Fruit fly (Drosophila melanogaster) whole organism, embryonic: ENCODE measurements around the gene Ugt303B3.

Experiments
- B-H1 ChIP-seq: fragments of 200-800 bp; sonication (Bioruptor generic); IDR thresholded peaks from 3 replicates; pipeline ENCODE4 v1.3.6; 2022; ENCODE audit warnings: missing biosample characterization, missing genetic modification characterization
- CG10565 ChIP-seq: fragments of 200-800 bp; sonication (Bioruptor generic); optimal IDR thresholded peaks from 3 replicates; lab custom pipeline; 2016; ENCODE audit warnings: missing biosample characterization, mild to moderate bottlenecking, missing genetic modification characterization
- CG11247 ChIP-seq: fragments of 200-800 bp; sonication (Bioruptor generic); IDR thresholded peaks from 2 replicates; pipeline ENCODE4 v1.3.6; 2022; ENCODE audit warnings: missing biosample characterization, missing genetic modification characterization
- CG11456 ChIP-seq: fragments of 200-800 bp; sonication (Bioruptor generic); IDR thresholded peaks from 3 replicates; pipeline ENCODE4 v1.3.6; 2022; ENCODE audit warnings: missing biosample characterization, missing genetic modification characterization
- CG11560 ChIP-seq: fragments of 200-800 bp; sonication (Bioruptor generic); IDR thresholded peaks from 3 replicates; pipeline ENCODE4 v1.3.6; 2022; ENCODE audit warnings: missing biosample characterization, missing genetic modification characterization
- CG1233 ChIP-seq: fragments of 200-800 bp; sonication (Bioruptor generic); optimal IDR thresholded peaks from 4 replicates; lab custom pipeline; 2018; ENCODE audit warnings: missing biosample characterization, mild to moderate bottlenecking, missing genetic modification characterization
- CG17912 ChIP-seq: fragments of 200-800 bp; sonication (Bioruptor generic); optimal IDR thresholded peaks from 2 replicates; lab custom pipeline; 2018; ENCODE audit warnings: missing biosample characterization, mild to moderate bottlenecking, missing genetic modification characterization
- CG18011 ChIP-seq: fragments of 200-800 bp; sonication (Bioruptor generic); optimal IDR thresholded peaks from 2 replicates; lab custom pipeline; 2017; ENCODE audit warnings: missing biosample characterization, missing genetic modification characterization, mild to moderate bottlenecking, moderate library complexity, missing genotype
- CG18619 ChIP-seq: fragments of 200-800 bp; sonication (Bioruptor generic); optimal IDR thresholded peaks from 3 replicates; lab custom pipeline; 2017; ENCODE audit warnings: missing biosample characterization, mild to moderate bottlenecking, missing genetic modification characterization
- CG32532 ChIP-seq: fragments of 200-800 bp; sonication (Bioruptor generic); IDR thresholded peaks from 2 replicates; pipeline ENCODE4 v1.3.6; 2022; ENCODE audit warnings: missing biosample characterization, missing genetic modification characterization
- CG3726 ChIP-seq: fragments of 200-800 bp; sonication (Bioruptor generic); IDR thresholded peaks from 3 replicates; pipeline ENCODE4, ENCODE4 v1.3.6; 2022; ENCODE audit warnings: missing biosample characterization, missing genetic modification characterization
- CG3838 ChIP-seq: fragments of 200-800 bp; sonication (Bioruptor generic); optimal IDR thresholded peaks from 3 replicates; lab custom pipeline; 2016; ENCODE audit warnings: missing biosample characterization, missing genetic modification characterization
- CG4328 ChIP-seq: fragments of 200-800 bp; sonication (Bioruptor generic); optimal IDR thresholded peaks from 3 replicates; lab custom pipeline; 2017; ENCODE audit warnings: missing biosample characterization, missing genetic modification reagents, missing genetic modification characterization
- CG4424 ChIP-seq: fragments of 200-800 bp; sonication (Bioruptor generic); optimal IDR thresholded peaks from 3 replicates; lab custom pipeline; 2016; ENCODE audit warnings: missing biosample characterization, missing genetic modification characterization
- CG4617 ChIP-seq: fragments of 200-800 bp; sonication (Bioruptor generic); optimal IDR thresholded peaks from 3 replicates; lab custom pipeline; 2016; ENCODE audit warnings: missing biosample characterization, missing genetic modification characterization, borderline replicate concordance
- CG4854 ChIP-seq: fragments of 200-800 bp; sonication (Bioruptor generic); optimal IDR thresholded peaks from 2 replicates; lab custom pipeline; 2016; ENCODE audit warnings: missing biosample characterization, missing genetic modification characterization, inconsistent platforms
- CG5180 ChIP-seq: fragments of 200-800 bp; sonication (Bioruptor generic); optimal IDR thresholded peaks from 3 replicates; lab custom pipeline; 2017; ENCODE audit warnings: missing biosample characterization, missing genetic modification characterization, mild to moderate bottlenecking, moderate library complexity, missing genetic modification reagents
- CG6272 ChIP-seq: fragments of 200-800 bp; sonication (Bioruptor generic); IDR thresholded peaks from 2 replicates; pipeline ENCODE4 v1.3.6; 2022; ENCODE audit warnings: missing biosample characterization, missing genetic modification characterization
- CG6683 ChIP-seq: fragments of 200-800 bp; sonication (Bioruptor generic); optimal IDR thresholded peaks from 2 replicates; lab custom pipeline; 2017; ENCODE audit warnings: missing biosample characterization, mild to moderate bottlenecking, missing genetic modification characterization, missing genetic modification reagents
- CG6813 ChIP-seq: fragments of 200-800 bp; sonication (Bioruptor generic); optimal IDR thresholded peaks from 2 replicates; lab custom pipeline; 2017; ENCODE audit warnings: missing biosample characterization, missing genetic modification characterization, mild to moderate bottlenecking, moderate library complexity, missing genetic modification reagents
- CG7271 ChIP-seq: fragments of 200-800 bp; sonication (Bioruptor generic); optimal IDR thresholded peaks from 2 replicates; lab custom pipeline; 2018; ENCODE audit warnings: missing biosample characterization, mild to moderate bottlenecking, missing genetic modification characterization, moderate library complexity
- CTCF ChIP-seq: fragments of 200-800 bp; sonication (Bioruptor generic); optimal IDR thresholded peaks from 2 replicates; lab custom pipeline; 2017; ENCODE audit warnings: missing biosample characterization, mild to moderate bottlenecking, missing genetic modification characterization, moderate library complexity
- Camta ChIP-seq: fragments of 200-800 bp; sonication (Bioruptor generic); optimal IDR thresholded peaks from 2 replicates; lab custom pipeline; 2016; ENCODE audit warnings: missing biosample characterization, missing genetic modification characterization
- CkIIα-i1 ChIP-seq: fragments of 200-800 bp; sonication (Bioruptor generic); IDR thresholded peaks from 2 replicates; pipeline ENCODE4 v1.3.6; 2022; ENCODE audit warnings: missing biosample characterization, missing genetic modification characterization
- Dek ChIP-seq: fragments of 200-800 bp; sonication (Bioruptor generic); optimal IDR thresholded peaks from 3 replicates; lab custom pipeline; 2019; ENCODE audit warnings: missing biosample characterization, mild to moderate bottlenecking, missing genetic modification characterization, moderate library complexity
- Dfd ChIP-seq, 2 experiments: fragments of >200 bp; optimal IDR thresholded peaks; 2 replicates each; lab custom pipeline; 2017; ENCODE audit warnings: missing biosample characterization in 2 of 2, missing genetic modification characterization in 2 of 2
- Doc3 ChIP-seq: fragments of 200-800 bp; sonication (Bioruptor generic); IDR thresholded peaks from 3 replicates; pipeline ENCODE4 v1.3.6; 2022; ENCODE audit warnings: missing biosample characterization, missing genetic modification characterization; ENCODE audit not compliant: partially characterized antibody
- Dp ChIP-seq: fragments of 200-800 bp; sonication (Bioruptor generic); optimal IDR thresholded peaks from 2 replicates; lab custom pipeline; 2018; ENCODE audit warnings: missing biosample characterization, mild to moderate bottlenecking, missing genetic modification characterization, moderate library complexity
- Drgx ChIP-seq: fragments of 200-800 bp; sonication (Bioruptor generic); IDR thresholded peaks from 2 replicates; pipeline ENCODE4 v1.3.6; 2022; ENCODE audit warnings: missing biosample characterization, missing genetic modification characterization
- HHEX ChIP-seq: fragments of 200-800 bp; sonication (Bioruptor generic); optimal IDR thresholded peaks from 3 replicates; lab custom pipeline; 2017; ENCODE audit warnings: missing biosample characterization, mild to moderate bottlenecking, missing genetic modification characterization, missing genetic modification reagents
- Hmx ChIP-seq: fragments of 200-800 bp; sonication (Bioruptor generic); optimal IDR thresholded peaks from 2 replicates; lab custom pipeline; 2016; ENCODE audit warnings: missing biosample characterization, missing genetic modification characterization
- Mrtf ChIP-seq: fragments of 200-800 bp; sonication (Bioruptor generic); IDR thresholded peaks from 3 replicates; pipeline ENCODE4 v1.3.6; 2022; ENCODE audit warnings: missing biosample characterization, missing genetic modification characterization
- Side ChIP-seq: fragments of 200-800 bp; sonication (Bioruptor generic); optimal IDR thresholded peaks from 2 replicates; lab custom pipeline; 2016; ENCODE audit warnings: missing biosample characterization, missing genetic modification characterization
- YL-1 ChIP-seq: fragments of 200-800 bp; sonication (Bioruptor generic); optimal IDR thresholded peaks from 3 replicates; lab custom pipeline; 2017; ENCODE audit warnings: missing biosample characterization, mild to moderate bottlenecking, missing genetic modification characterization
- chn ChIP-seq: fragments of 200-800 bp; sonication (Bioruptor generic); optimal IDR thresholded peaks from 2 replicates; lab custom pipeline; 2016; ENCODE audit warnings: missing biosample characterization, missing genetic modification characterization
- crol ChIP-seq: fragments of 200-800 bp; sonication (Bioruptor generic); IDR thresholded peaks from 2 replicates; pipeline ENCODE4 v1.3.6; 2022; ENCODE audit warnings: missing biosample characterization, missing genetic modification characterization
- crp ChIP-seq, 2 experiments: fragments of 200-800 bp; sonication (Bioruptor generic); optimal IDR thresholded peaks; 2 replicates in 1 of 2; 3 replicates in 1 of 2; lab custom pipeline; 2017; ENCODE audit warnings: missing biosample characterization in 2 of 2, missing genetic modification characterization in 2 of 2, mild to moderate bottlenecking in 1 of 2, moderate library complexity in 1 of 2
- cwo ChIP-seq: fragments of 200-800 bp; sonication (Bioruptor generic); optimal IDR thresholded peaks from 3 replicates; lab custom pipeline; 2017; ENCODE audit warnings: missing biosample characterization, missing genetic modification characterization, mild to moderate bottlenecking, moderate library complexity, missing genetic modification reagents
- dmrt11E ChIP-seq: fragments of 200-800 bp; sonication (Bioruptor generic); optimal IDR thresholded peaks from 3 replicates; lab custom pipeline; 2018; ENCODE audit warnings: missing biosample characterization, mild to moderate bottlenecking, missing genetic modification characterization, moderate library complexity
- gt ChIP-seq: fragments of 200-800 bp; sonication (Bioruptor generic); IDR thresholded peaks from 2 replicates; pipeline ENCODE4 v1.3.6; 2022; ENCODE audit warnings: missing biosample characterization, missing genetic modification characterization
- hbn ChIP-seq: fragments of 200-800 bp; sonication (Bioruptor generic); IDR thresholded peaks from 2 replicates; pipeline ENCODE4 v1.3.6; 2022; ENCODE audit warnings: missing biosample characterization, missing genetic modification characterization; ENCODE audit not compliant: partially characterized antibody
- her ChIP-seq: fragments of 200-800 bp; sonication (Bioruptor generic); optimal IDR thresholded peaks from 2 replicates; lab custom pipeline; 2016; ENCODE audit warnings: missing biosample characterization, missing genetic modification characterization
- ind ChIP-seq: fragments of 200-800 bp; sonication (Bioruptor generic); optimal IDR thresholded peaks from 3 replicates; lab custom pipeline; 2016; ENCODE audit warnings: missing biosample characterization, missing genetic modification characterization
- pho ChIP-seq: fragments of 200-800 bp; sonication (Bioruptor generic); optimal IDR thresholded peaks from 2 replicates; lab custom pipeline; 2016; ENCODE audit warnings: missing biosample characterization, missing genetic modification characterization
- psq ChIP-seq: fragments of 200-800 bp; sonication (Bioruptor generic); optimal IDR thresholded peaks from 2 replicates; lab custom pipeline; 2017; ENCODE audit warnings: missing biosample characterization, missing genetic modification characterization
- run ChIP-seq: fragments of 200-800 bp; sonication (Bioruptor generic); optimal IDR thresholded peaks from 3 replicates; lab custom pipeline; 2018; ENCODE audit warnings: missing biosample characterization, mild to moderate bottlenecking, missing genetic modification characterization
- sc ChIP-seq, 3 experiments: fragments of >200 bp in 2 of 3; fragments of 200-800 bp in 1 of 3; sonication (Bioruptor generic) in 1 of 3; optimal IDR thresholded peaks; 2 replicates in 2 of 3; 3 replicates in 1 of 3; lab custom pipeline; 2017; ENCODE audit warnings: mild to moderate bottlenecking in 1 of 3, missing biosample characterization in 1 of 3, missing genetic modification characterization in 1 of 3, missing genetic modification reagents in 1 of 3
- sd ChIP-seq: fragments of 200-800 bp; sonication (Bioruptor generic); optimal IDR thresholded peaks from 3 replicates; lab custom pipeline; 2018; ENCODE audit warnings: missing biosample characterization, mild to moderate bottlenecking, missing genetic modification characterization, moderate library complexity
- so ChIP-seq: fragments of 200-800 bp; sonication (Bioruptor generic); IDR thresholded peaks from 3 replicates; pipeline ENCODE4 v1.3.6; 2022; ENCODE audit warnings: missing biosample characterization, missing genetic modification characterization
- stc ChIP-seq: fragments of 200-800 bp; sonication (Bioruptor generic); IDR thresholded peaks from 2 replicates; pipeline ENCODE4 v1.3.6; 2022; ENCODE audit warnings: missing biosample characterization, missing genetic modification characterization
- toy ChIP-seq: fragments of 200-800 bp; sonication (Bioruptor generic); IDR thresholded peaks from 2 replicates; pipeline ENCODE4 v1.3.6; 2022; ENCODE audit warnings: missing biosample characterization, missing genetic modification characterization
- yki ChIP-seq: fragments of >200 bp; optimal IDR thresholded peaks from 3 replicates; lab custom pipeline; 2018

Ugt303B3 gene

DNA sequence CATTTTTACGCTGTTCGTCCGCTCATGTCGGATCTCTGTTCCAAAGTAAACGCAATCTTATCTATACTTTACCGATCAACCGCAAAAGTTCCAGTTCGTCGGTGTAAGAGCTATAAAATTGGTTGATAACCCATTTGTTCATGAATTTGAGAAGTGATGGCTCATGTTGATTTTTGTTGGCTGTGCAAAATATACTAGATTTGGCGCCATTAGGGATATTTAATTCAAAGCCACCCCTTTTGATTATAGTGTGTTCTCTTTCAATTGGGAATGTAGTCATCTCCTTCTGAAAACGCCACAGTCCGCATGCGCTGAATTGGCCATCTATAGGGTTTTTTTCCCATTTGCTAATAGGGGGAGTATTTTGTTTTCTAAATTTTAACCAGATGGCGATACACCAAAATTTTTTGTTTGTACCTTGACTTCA is 4.2 kb upstream of the Ugt303B3 start, which contains the start of gene Ugt303B2 (continued):
- TF ChIP-seq stc (GFP tag; lab: Robert Waterston, UW): no peak
- TF ChIP-seq CG18011: no peak
- no peak for TF ChIP-seq ind (GFP tag; lab: Kevin White, UChicago)
- TF ChIP-seq toy: no peak
- no peak for TF ChIP-seq CG6272
- TF ChIP-seq CG3838: no peak
- TF ChIP-seq hbn (GFP tag; lab: Robert Waterston, UW): no peak
- TF ChIP-seq crol (GFP tag; lab: Robert Waterston, UW): no peak
- TF ChIP-seq CG4617 (GFP tag; lab: Kevin White, UChicago): no peak
- no peak for TF ChIP-seq CG4328 (GFP tag; lab: Kevin White, UChicago)
- no peak for TF ChIP-seq CG7271 (tag; lab: Kevin White, UChicago)
- TF ChIP-seq Hmx: no peak
- TF ChIP-seq yki (lab: Kevin White, UChicago): no peak
- no peak for TF ChIP-seq CG1233 (GFP tag; lab: Kevin White, UChicago)
- no peak for TF ChIP-seq CG6813 (GFP tag; lab: Kevin White, UChicago)
- no peak for TF ChIP-seq sd
- no peak for TF ChIP-seq HHEX (GFP tag; lab: Kevin White, UChicago)
- TF ChIP-seq CG4424 (GFP tag; lab: Kevin White, UChicago): no peak
- no peak for TF ChIP-seq Dek (tag; lab: Kevin White, UChicago)
- TF ChIP-seq CG18619: no peak
- no peak for TF ChIP-seq Drgx (GFP tag; lab: Robert Waterston, UW)
- no peak for TF ChIP-seq her (GFP tag; lab: Kevin White, UChicago)
- TF ChIP-seq so (GFP tag; lab: Robert Waterston, UW): no peak
- TF ChIP-seq CG11247 (GFP tag; lab: Robert Waterston, UW): no peak
- no peak for TF ChIP-seq sc (optimal IDR thresholded peaks at IDR 0.05; lab: Kevin White, UChicago)
- no peak for TF ChIP-seq sc (GFP tag; optimal IDR thresholded peaks at IDR 0.05; lab: Kevin White, UChicago)
- TF ChIP-seq gt (GFP tag; lab: Robert Waterston, UW): no peak
- no peak for TF ChIP-seq crp (GFP tag; optimal IDR thresholded peaks at IDR 0.05; lab: Kevin White, UChicago)
- no peak for TF ChIP-seq chn
- TF ChIP-seq run (tag; lab: Kevin White, UChicago): peak; percentile 34
- TF ChIP-seq dmrt11E: no peak
- TF ChIP-seq B-H1 (GFP tag; lab: Robert Waterston, UW): no peak
- TF ChIP-seq psq: no peak
- TF ChIP-seq YL-1 (GFP tag; lab: Kevin White, UChicago): no peak
- no peak for TF ChIP-seq pho (GFP tag; lab: Kevin White, UChicago)
- no peak for TF ChIP-seq CG6683 (GFP tag; lab: Kevin White, UChicago)
- TF ChIP-seq CG4854 (GFP tag; lab: Kevin White, UChicago): no peak
- TF ChIP-seq CkIIα-i1 (GFP tag; lab: Robert Waterston, UW): no peak
- peak; percentile 76 for TF ChIP-seq Dp
- TF ChIP-seq CG11456 (GFP tag; lab: Robert Waterston, UW): peak; percentile 40; the same call in 1 of the 3 replicates
- TF ChIP-seq CTCF (GFP tag; lab: Kevin White, UChicago): peak; percentile 92
- TF ChIP-seq CG32532: peak; percentile 37; the same call in 1 of the 2 replicates
- no peak for TF ChIP-seq Dfd (GFP tag; optimal IDR thresholded peaks at IDR 0.05; lab: Kevin White, UChicago)
- no peak for TF ChIP-seq Doc3 (GFP tag; lab: Robert Waterston, UW)
- no peak for TF ChIP-seq CG17912 (GFP tag; lab: Kevin White, UChicago)
- no peak for TF ChIP-seq cwo (GFP tag; lab: Kevin White, UChicago)
- TF ChIP-seq Side (GFP tag; lab: Kevin White, UChicago): peak; percentile 9
- peak; percentile 48; the same call in 1 of the 3 replicates for TF ChIP-seq Mrtf
- TF ChIP-seq CG10565: no peak
- TF ChIP-seq CG5180 (GFP tag; lab: Kevin White, UChicago): no peak
- no peak for TF ChIP-seq CG3726
- no peak for TF ChIP-seq Camta
- TF ChIP-seq CG11560: no peak
